Fruit fly (Drosophila melanogaster) whole organism, pupa: ENCODE results near the gene Bruce.
A peak's percentile ranks its signal among the peaks of the same experiment; 100 is the strongest.

Source experiments
- CG10348 ChIP-seq: fragments of 200-800 bp; sonication (Bioruptor generic); IDR thresholded peaks from 2 replicates; pipeline ENCODE4 v1.3.6; 2022; ENCODE audit warnings: missing biosample characterization, missing genetic modification characterization
- CG12605 ChIP-seq: fragments of 200-800 bp; sonication (Bioruptor generic); IDR thresholded peaks from 2 replicates; pipeline ENCODE4 v1.3.6; 2022; ENCODE audit warnings: missing biosample characterization, missing genetic modification characterization
- CG13204 ChIP-seq: fragments of 200-800 bp; sonication (Bioruptor generic); optimal IDR thresholded peaks from 2 replicates; lab custom pipeline; 2018; ENCODE audit warnings: missing biosample characterization, mild to moderate bottlenecking, missing genetic modification characterization, moderate library complexity
- CG14655 ChIP-seq: fragments of 200-800 bp; sonication (Bioruptor generic); optimal IDR thresholded peaks from 3 replicates; lab custom pipeline; 2017; ENCODE audit warnings: mild to moderate bottlenecking, missing biosample characterization, missing genetic modification reagents, missing genetic modification characterization
- CG15710 ChIP-seq: fragments of 200-800 bp; sonication (Bioruptor generic); optimal IDR thresholded peaks from 2 replicates; lab custom pipeline; 2018; ENCODE audit warnings: missing biosample characterization, mild to moderate bottlenecking, missing genetic modification characterization, moderate library complexity
- CG17806 ChIP-seq: fragments of 200-800 bp; sonication (Bioruptor generic); optimal IDR thresholded peaks from 2 replicates; lab custom pipeline; 2018; ENCODE audit warnings: missing biosample characterization, mild to moderate bottlenecking, missing genetic modification characterization, moderate library complexity
- CG32121 ChIP-seq: fragments of 200-800 bp; sonication (Bioruptor generic); IDR thresholded peaks from 2 replicates; pipeline ENCODE4 v1.3.6; 2022; ENCODE audit warnings: missing biosample characterization, missing genetic modification characterization
- CG34367 ChIP-seq: fragments of 200-800 bp; sonication (Bioruptor generic); optimal IDR thresholded peaks from 2 replicates; lab custom pipeline; 2018; ENCODE audit warnings: missing biosample characterization, mild to moderate bottlenecking, missing genetic modification characterization
- CG4496 ChIP-seq: fragments of 200-800 bp; sonication (Bioruptor generic); IDR thresholded peaks from 3 replicates; pipeline ENCODE4 v1.3.6; 2022; ENCODE audit warnings: missing biosample characterization, missing genetic modification characterization
- CG8159 ChIP-seq: fragments of 200-800 bp; sonication (Bioruptor generic); optimal IDR thresholded peaks from 3 replicates; lab custom pipeline; 2018; ENCODE audit warnings: missing biosample characterization, mild to moderate bottlenecking, missing genetic modification characterization, moderate library complexity
- CG8301 ChIP-seq: fragments of 200-800 bp; sonication (Bioruptor generic); optimal IDR thresholded peaks from 2 replicates; lab custom pipeline; 2018; ENCODE audit warnings: missing biosample characterization, mild to moderate bottlenecking, missing genetic modification characterization
- CG9948 ChIP-seq: fragments of 200-800 bp; sonication (Bioruptor generic); optimal IDR thresholded peaks from 2 replicates; lab custom pipeline; 2018; ENCODE audit warnings: missing biosample characterization, mild to moderate bottlenecking, missing genetic modification characterization, moderate library complexity
- D1 ChIP-seq: fragments of 200-800 bp; sonication (Bioruptor generic); optimal IDR thresholded peaks from 2 replicates; lab custom pipeline; 2018; ENCODE audit warnings: missing biosample characterization, mild to moderate bottlenecking, missing genetic modification characterization, moderate library complexity
- EcR ChIP-seq: fragments of 200-800 bp; sonication (Bioruptor generic); optimal IDR thresholded peaks from 3 replicates; lab custom pipeline; 2019; ENCODE audit warnings: missing biosample characterization, missing genetic modification characterization, mild to moderate bottlenecking, moderate library complexity, missing genetic modification reagents
- Ets98B ChIP-seq: fragments of 200-800 bp; sonication (Bioruptor generic); IDR thresholded peaks from 2 replicates; pipeline ENCODE4 v1.3.6; 2022; ENCODE audit warnings: missing biosample characterization, missing genetic modification characterization
- Pif1A ChIP-seq: fragments of 200-800 bp; sonication (Bioruptor generic); optimal IDR thresholded peaks from 3 replicates; lab custom pipeline; 2016; ENCODE audit warnings: missing biosample characterization, missing genetic modification characterization
- Pif1B ChIP-seq: fragments of 200-800 bp; sonication (Bioruptor generic); optimal IDR thresholded peaks from 3 replicates; lab custom pipeline; 2016; ENCODE audit warnings: missing biosample characterization, missing genetic modification characterization
- Snoo ChIP-seq: fragments of 200-800 bp; sonication (Bioruptor generic); optimal IDR thresholded peaks from 3 replicates; lab custom pipeline; 2017; ENCODE audit warnings: missing biosample characterization, mild to moderate bottlenecking, missing genetic modification characterization, inconsistent platforms
- fd96Ca ChIP-seq: fragments of 200-800 bp; sonication (Bioruptor generic); IDR thresholded peaks from 3 replicates; pipeline ENCODE4 v1.3.6; 2022; ENCODE audit warnings: missing biosample characterization, missing genetic modification characterization
- gl ChIP-seq: fragments of 200-800 bp; sonication (Bioruptor generic); optimal IDR thresholded peaks from 2 replicates; lab custom pipeline; 2018; ENCODE audit warnings: missing biosample characterization, mild to moderate bottlenecking, missing genetic modification characterization
- rn ChIP-seq: fragments of 200-800 bp; sonication (Bioruptor generic); IDR thresholded peaks from 2 replicates; pipeline ENCODE4 v1.3.6; 2022; ENCODE audit warnings: missing biosample characterization, missing genetic modification characterization

Gene Bruce

dm6 chr3R:10284169-10284568, 47.0 kb downstream of the Bruce start:
- TF ChIP-seq Ets98B (GFP tag; lab: Robert Waterston, UW), result no peak; the same call in 1 of the 2 replicates
- no peak for TF ChIP-seq D1
- no peak for TF ChIP-seq CG8301 (tag; lab: Kevin White, UChicago)
- no peak for TF ChIP-seq CG12605 (GFP tag; lab: Robert Waterston, UW)

DNA sequence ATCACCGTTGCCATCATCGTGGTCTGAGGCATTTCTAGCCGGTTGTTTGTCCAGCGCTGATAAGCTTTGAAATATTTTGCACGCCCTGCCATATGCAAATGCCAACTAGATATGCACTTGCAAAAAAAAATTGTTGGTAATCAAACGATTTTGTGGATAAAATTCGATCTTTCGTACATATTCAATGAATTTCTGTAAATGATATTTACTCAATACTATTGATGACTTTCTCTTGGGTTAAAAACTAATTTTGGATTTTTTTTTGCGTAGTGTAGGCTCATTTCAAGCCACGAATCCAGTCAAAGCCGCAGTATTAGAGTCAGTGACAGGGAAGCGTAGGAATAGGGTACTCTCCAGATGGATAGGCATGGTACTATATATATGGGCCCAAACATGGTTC, 48.0 kb downstream of the Bruce start:
- TF ChIP-seq CG14655 (GFP tag; lab: Kevin White, UChicago) (peak; percentile 61), fd96Ca (GFP tag; lab: Robert Waterston, UW) (no peak), Snoo (tag; lab: Kevin White, UChicago) (no peak), Ets98B (GFP tag; lab: Robert Waterston, UW) (peak; percentile 31; the same call in 1 of the 2 replicates), CG8301 (tag; lab: Kevin White, UChicago) (peak; percentile 58), Pif1A (GFP tag; lab: Kevin White, UChicago) (no peak)
- TF ChIP-seq, all 21 proteins: peak for 3

DNA sequence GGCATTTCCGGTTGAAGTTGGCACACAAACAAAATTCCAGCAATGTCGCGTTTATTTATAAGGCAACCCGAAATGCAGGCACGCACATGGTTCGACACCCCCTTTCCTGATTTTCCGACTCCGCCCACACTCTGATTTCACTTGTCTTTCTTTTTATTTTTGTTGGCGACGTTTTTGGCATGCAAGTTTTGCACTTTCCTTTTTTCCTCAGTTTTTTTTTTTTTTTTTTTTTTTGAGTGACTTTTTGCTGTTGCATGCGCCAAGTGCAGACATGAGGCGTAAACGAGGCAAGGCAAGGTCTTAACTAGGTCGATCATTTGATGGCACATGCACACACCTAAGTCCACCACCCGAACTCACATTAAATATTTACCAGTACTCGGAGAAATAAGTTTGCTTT, 49.1 kb downstream of the Bruce start:
- TF ChIP-seq CG4496 (peak; percentile 78), fd96Ca (GFP tag; lab: Robert Waterston, UW) (peak; percentile 49; the same call in 2 of the 3 replicates), CG32121 (GFP tag; lab: Robert Waterston, UW) (peak; percentile 84), CG13204 (no peak), CG14655 (GFP tag; lab: Kevin White, UChicago) (no peak), EcR (GFP tag; lab: Kevin White, UChicago) (no peak), Ets98B (GFP tag; lab: Robert Waterston, UW) (peak; percentile 81), CG12605 (GFP tag; lab: Robert Waterston, UW) (peak; percentile 76), CG8159 (tag; lab: Kevin White, UChicago) (no peak), rn (GFP tag; lab: Robert Waterston, UW) (0 out of 2 replicates have a peak, but pooled peaks have one; percentile 8), Pif1A (GFP tag; lab: Kevin White, UChicago) (peak; percentile 30)

DNA sequence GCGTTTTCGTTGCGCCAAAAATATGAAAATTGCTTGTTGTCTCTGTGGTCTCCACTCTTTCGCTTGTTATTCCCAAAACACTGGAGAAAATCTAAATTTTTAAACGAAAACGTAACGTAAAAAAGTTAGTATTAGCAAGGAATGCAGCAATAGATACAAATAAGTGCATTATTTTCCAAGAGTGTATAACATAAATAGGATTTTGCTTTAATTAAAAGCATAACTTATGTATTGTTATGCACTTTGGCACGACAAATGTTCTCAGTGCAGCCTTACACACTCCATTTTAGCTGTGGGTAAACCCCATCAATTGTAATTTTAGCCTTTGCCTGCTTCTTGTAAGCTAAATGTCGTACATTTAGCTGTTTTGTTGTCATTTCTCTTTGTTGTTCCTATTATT, 55.2 kb downstream of the Bruce start:
- no peak for TF ChIP-seq Pif1A (GFP tag; lab: Kevin White, UChicago)
- TF ChIP-seq CG34367, result no peak
- no peak for TF ChIP-seq CG12605 (GFP tag; lab: Robert Waterston, UW)
- no peak for TF ChIP-seq D1
- peak; percentile 48 for TF ChIP-seq CG8301 (tag; lab: Kevin White, UChicago)
- TF ChIP-seq Pif1B (GFP tag; lab: Kevin White, UChicago), result no peak
- TF ChIP-seq rn (GFP tag; lab: Robert Waterston, UW), result no peak
- TF ChIP-seq Ets98B (GFP tag; lab: Robert Waterston, UW), result 0 out of 2 replicates have a peak, but pooled peaks have one; percentile 12
- TF ChIP-seq CG15710 (tag; lab: Kevin White, UChicago), result no peak
- no peak for TF ChIP-seq CG10348 (GFP tag; lab: Robert Waterston, UW)
- TF ChIP-seq CG4496, result peak; percentile 42; the same call in 1 of the 3 replicates
- peak; percentile 37 for TF ChIP-seq CG14655 (GFP tag; lab: Kevin White, UChicago)
- no peak for TF ChIP-seq CG9948 (tag; lab: Kevin White, UChicago)
- no peak for TF ChIP-seq gl (tag; lab: Kevin White, UChicago)
- TF ChIP-seq CG13204, result no peak
- peak; percentile 11 for TF ChIP-seq CG17806
- TF ChIP-seq CG8159 (tag; lab: Kevin White, UChicago), result peak; percentile 30
- TF ChIP-seq fd96Ca (GFP tag; lab: Robert Waterston, UW), result no peak

- TF ChIP-seq CG14655 (GFP tag; lab: Kevin White, UChicago) (no peak), Pif1A (GFP tag; lab: Kevin White, UChicago) (no peak), CG4496 (no peak), CG8159 (tag; lab: Kevin White, UChicago) (no peak), gl (tag; lab: Kevin White, UChicago) (no peak), CG8301 (tag; lab: Kevin White, UChicago) (no peak), CG12605 (GFP tag; lab: Robert Waterston, UW) (no peak), CG10348 (GFP tag; lab: Robert Waterston, UW) (no peak), Ets98B (GFP tag; lab: Robert Waterston, UW) (no peak), Snoo (tag; lab: Kevin White, UChicago) (no peak), CG9948 (tag; lab: Kevin White, UChicago) (no peak), D1 (no peak), CG13204 (no peak), rn (GFP tag; lab: Robert Waterston, UW) (no peak), CG17806 (no peak), Pif1B (GFP tag; lab: Kevin White, UChicago) (no peak)
Measured at dm6 chr3R:10274829-10275228, 56.3 kb downstream of the Bruce start.

DNA sequence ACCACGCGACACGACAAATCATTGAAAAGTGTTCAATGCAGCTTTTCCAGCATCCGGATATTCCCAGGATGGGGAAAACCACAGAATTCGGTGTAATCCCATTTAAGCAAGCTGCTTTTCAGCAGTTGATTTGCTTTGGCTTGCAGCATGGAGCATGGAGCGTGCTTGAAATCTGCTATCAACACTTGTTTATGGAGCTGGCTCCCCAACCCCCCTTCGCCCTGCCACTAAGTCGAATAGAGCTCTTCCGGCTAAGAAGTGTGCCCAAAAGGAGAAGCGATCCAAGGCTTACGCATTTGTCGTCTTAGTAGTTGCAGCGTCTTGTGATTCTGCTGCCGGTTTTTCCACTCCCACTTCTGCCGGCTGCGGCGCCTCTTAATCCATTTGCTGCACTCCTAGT, 56.8 kb downstream of the Bruce start:
- TF ChIP-seq CG12605 (GFP tag; lab: Robert Waterston, UW) (no peak), CG34367 (no peak), D1 (no peak), CG8159 (tag; lab: Kevin White, UChicago) (no peak), Snoo (tag; lab: Kevin White, UChicago) (no peak), EcR (GFP tag; lab: Kevin White, UChicago) (no peak), gl (tag; lab: Kevin White, UChicago) (no peak), CG13204 (no peak)
